Worm (Caenorhabditis elegans): ENCODE results near the gene C50H2.4.

ce11 chrV:9916665-9917064 lies at the start of gene C50H2.4:
- TF ChIP-seq pqm-1 (tag; optimal IDR thresholded peaks at IDR 0.05) (no peak), skn-1 (tag; optimal IDR thresholded peaks at IDR 0.05) (no peak), unc-62 (GFP tag; optimal IDR thresholded peaks at IDR 0.05) (no peak), nhr-237 (tag; optimal IDR thresholded peaks at IDR 0.05) (no peak), zag-1 (tag; optimal IDR thresholded peaks at IDR 0.05) (no peak), pha-4 (tag; optimal IDR thresholded peaks at IDR 0.05) (no peak)

All from whole organism, L3 larva.